Worm (Caenorhabditis elegans) whole organism, early embryonic: ENCODE data around the gene F52E1.2.

Source experiments
- B0310.2 ChIP-seq: sonication (generic microtip); optimal IDR thresholded peaks from 2 replicates; lab custom pipeline; 2016; ENCODE audit warnings: mild to moderate bottlenecking, missing genetic modification characterization, missing compliant biosample characterization
- F13C5.2 ChIP-seq: sonication (generic microtip); optimal IDR thresholded peaks from 2 replicates; lab custom pipeline; 2017; ENCODE audit warnings: mild to moderate bottlenecking, missing genetic modification characterization, inconsistent platforms, missing compliant biosample characterization
- ama-1 ChIP-seq: fragments of 150-350 bp; optimal IDR thresholded peaks from 2 replicates; lab custom pipeline; 2014
- ceh-13 ChIP-seq: fragments of 200-800 bp; sonication (Bioruptor generic); optimal IDR thresholded peaks from 2 replicates; lab custom pipeline; 2018; ENCODE audit warnings: mild to moderate bottlenecking, missing genetic modification characterization, missing compliant biosample characterization
- ets-7 ChIP-seq: sonication (generic microtip); optimal IDR thresholded peaks from 2 replicates; lab custom pipeline; 2016; ENCODE audit warnings: missing genotype, missing genetic modification characterization, missing compliant biosample characterization
- flt-1 ChIP-seq: fragments of 200-800 bp; sonication (Bioruptor generic); IDR thresholded peaks from 2 replicates; pipeline ENCODE4 v1.3.6; 2022; ENCODE audit warnings: missing genetic modification characterization, missing compliant biosample characterization
- sea-1 ChIP-seq: fragments of 200-800 bp; sonication (Bioruptor generic); conservative IDR thresholded peaks from 2 replicates; pipeline ENCODE4 v1.3.6; 2022; ENCODE audit warnings: missing genetic modification characterization, missing compliant biosample characterization
- tbx-11 ChIP-seq: fragments of 200-800 bp; sonication (Bioruptor generic); IDR thresholded peaks from 2 replicates; pipeline ENCODE4 v1.3.6; 2022; ENCODE audit warnings: missing genetic modification characterization, missing compliant biosample characterization
- tra-4 ChIP-seq: sonication (generic microtip); optimal IDR thresholded peaks from 2 replicates; lab custom pipeline; 2017; ENCODE audit warnings: missing genetic modification characterization, missing compliant biosample characterization

DNA sequence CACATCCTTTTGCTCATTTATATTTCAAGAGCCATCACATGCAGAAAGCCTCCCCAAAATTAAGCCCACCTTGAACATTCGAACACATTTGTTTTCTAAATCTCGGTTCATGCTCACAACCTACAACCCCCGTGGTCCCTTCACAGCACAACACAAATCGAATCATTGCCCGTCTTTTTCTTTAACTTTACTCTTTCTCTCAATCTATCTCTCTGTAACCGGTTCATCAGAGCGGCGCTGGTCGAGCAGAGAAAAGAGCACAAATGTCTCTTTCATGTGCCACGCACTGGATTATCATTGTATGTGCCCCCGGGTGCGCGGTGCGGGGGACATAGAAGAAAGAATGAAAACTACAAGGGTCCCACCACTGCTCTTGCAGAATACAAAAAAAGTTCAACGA lies 24.9 kb downstream of the F52E1.2 start:
- TF ChIP-seq ama-1 (lab: Kevin White, UChicago) (no peak), ceh-13 (GFP tag; lab: Kevin White, UChicago) (no peak), sea-1 (GFP tag; lab: Robert Waterston, UW) (no peak), ets-7 (no peak), flt-1 (GFP tag; lab: Robert Waterston, UW) (no peak), B0310.2 (tag; lab: Kevin White, UChicago) (no peak), tra-4 (no peak), F13C5.2 (tag; lab: Kevin White, UChicago) (no peak), tbx-11 (GFP tag; lab: Robert Waterston, UW) (no peak)
